Worm (Caenorhabditis elegans): ENCODE data around the gene srt-18.

srt-18 gene

ce11 chrV:9053235-9053634, 37.8 kb upstream of the srt-18 start:
- TF ChIP-seq lin-40 (tag; optimal IDR thresholded peaks at IDR 0.05) (no peak), ZK185.1 (tag; optimal IDR thresholded peaks at IDR 0.05; ENCODE audit: poor library complexity, severe bottlenecking) (no peak), nhr-90 (tag; optimal IDR thresholded peaks at IDR 0.05) (no peak), madf-6 (GFP tag; IDR thresholded peaks at IDR 0.05) (no peak), Y79H2A.3 (GFP tag; conservative IDR thresholded peaks at IDR 0.05) (no peak), lag-1 (GFP tag; IDR thresholded peaks at IDR 0.05) (no peak), die-1 (tag; optimal IDR thresholded peaks at IDR 0.05) (no peak), mcd-1 (GFP tag; IDR thresholded peaks at IDR 0.05) (no peak), ztf-22 (GFP tag; optimal IDR thresholded peaks at IDR 0.05) (no peak), attf-3 (GFP tag; conservative IDR thresholded peaks at IDR 0.05) (no peak), F33H1.4 (GFP tag; IDR thresholded peaks at IDR 0.05) (no peak), akir-1 (GFP tag; optimal IDR thresholded peaks at IDR 0.05) (no peak), F37B4.10 (GFP tag; IDR thresholded peaks at IDR 0.05) (no peak), ztf-3 (GFP tag; optimal IDR thresholded peaks at IDR 0.05) (no peak), lsy-27 (tag; optimal IDR thresholded peaks at IDR 0.05; ENCODE audit: borderline replicate concordance, insufficient read depth) (no peak), unc-62 (GFP tag; optimal IDR thresholded peaks at IDR 0.05) (no peak), pha-4 (tag; optimal IDR thresholded peaks at IDR 0.05) (no peak)

- TF ChIP-seq ztf-22 (GFP tag; optimal IDR thresholded peaks at IDR 0.05): no peak
- TF ChIP-seq D2030.7 (GFP tag; IDR thresholded peaks at IDR 0.05): no peak
- TF ChIP-seq sptf-2 (GFP tag; optimal IDR thresholded peaks at IDR 0.05): no peak
- TF ChIP-seq Y95B8A.8 (GFP tag; IDR thresholded peaks at IDR 0.05): no peak
- TF ChIP-seq nhr-27 (tag; optimal IDR thresholded peaks at IDR 0.05): no peak
- TF ChIP-seq aptf-2 (GFP tag; conservative IDR thresholded peaks at IDR 0.05): no peak
- no peak for TF ChIP-seq F37B4.10 (GFP tag; IDR thresholded peaks at IDR 0.05)
- TF ChIP-seq cebp-1 (GFP tag; IDR thresholded peaks at IDR 0.05): no peak
- no peak for TF ChIP-seq cebp-1 (tag; optimal IDR thresholded peaks at IDR 0.05)
- TF ChIP-seq dox-1 (GFP tag; IDR thresholded peaks at IDR 0.05): no peak
Measured at ce11 chrV:9051100-9051499, 35.7 kb upstream of the srt-18 start, which contains the start of gene C25E10.7. Gene C25E10.7 (minus strand): TSS chrV:9051200.

ce11 chrV:9049271-9049670, 33.8 kb upstream of the srt-18 start:
- TF ChIP-seq ztf-25 (GFP tag; IDR thresholded peaks at IDR 0.05): no peak
- no peak for TF ChIP-seq B0019.2 (GFP tag; conservative IDR thresholded peaks at IDR 0.05)
- TF ChIP-seq rcor-1 (GFP tag; IDR thresholded peaks at IDR 0.05): no peak
- TF ChIP-seq Y53G8AR.9 (GFP tag; conservative IDR thresholded peaks at IDR 0.05): no peak
- no peak for TF ChIP-seq cebp-2 (GFP tag; IDR thresholded peaks at IDR 0.05)
- TF ChIP-seq let-607 (tag; optimal IDR thresholded peaks at IDR 0.05): no peak
- TF ChIP-seq lin-35 (GFP tag; optimal IDR thresholded peaks at IDR 0.05): no peak
- TF ChIP-seq Y95B8A.8 (GFP tag; IDR thresholded peaks at IDR 0.05): no peak
- no peak for TF ChIP-seq ama-1 (optimal IDR thresholded peaks at IDR 0.05)
- TF ChIP-seq ama-1 (GFP tag; optimal IDR thresholded peaks at IDR 0.05): no peak
- TF ChIP-seq lir-1 (GFP tag; conservative IDR thresholded peaks at IDR 0.05): no peak
- TF ChIP-seq aptf-3 (GFP tag; IDR thresholded peaks at IDR 0.05): no peak
- no peak for TF ChIP-seq atf-7 (tag; optimal IDR thresholded peaks at IDR 0.05)
- no peak for TF ChIP-seq K12H6.12 (tag; optimal IDR thresholded peaks at IDR 0.05)
